Fruit fly (Drosophila melanogaster) whole organism, embryonic: ENCODE measurements around the gene Sam-S.

ENCODE experiments used
- Atf-2 ChIP-seq: fragments of 200-800 bp; sonication (Bioruptor generic); optimal IDR thresholded peaks from 2 replicates; lab custom pipeline; 2016; ENCODE audit warnings: missing biosample characterization, missing genetic modification characterization
- CG10979 ChIP-seq: fragments of 200-800 bp; sonication (Bioruptor generic); optimal IDR thresholded peaks from 2 replicates; lab custom pipeline; 2018; ENCODE audit warnings: missing biosample characterization, mild to moderate bottlenecking, missing genetic modification characterization, moderate library complexity
- CG11723 ChIP-seq: fragments of 200-800 bp; sonication (Bioruptor generic); optimal IDR thresholded peaks from 2 replicates; lab custom pipeline; 2017; ENCODE audit warnings: missing biosample characterization, mild to moderate bottlenecking, missing genetic modification characterization
- CG12744 ChIP-seq: fragments of 200-800 bp; sonication (Bioruptor generic); optimal IDR thresholded peaks from 2 replicates; lab custom pipeline; 2016; ENCODE audit warnings: missing biosample characterization, missing genetic modification characterization
- CG12769 ChIP-seq: fragments of 200-800 bp; sonication (Bioruptor generic); optimal IDR thresholded peaks from 2 replicates; lab custom pipeline; 2019; ENCODE audit warnings: missing biosample characterization, mild to moderate bottlenecking, missing genetic modification characterization, moderate library complexity
- CG13894 ChIP-seq: fragments of 200-800 bp; sonication (Bioruptor generic); optimal IDR thresholded peaks from 3 replicates; lab custom pipeline; 2018; ENCODE audit warnings: missing biosample characterization, mild to moderate bottlenecking, missing genetic modification characterization, moderate library complexity
- CG14441 ChIP-seq: fragments of 200-800 bp; sonication (Bioruptor generic); IDR thresholded peaks from 2 replicates; pipeline ENCODE4 v1.3.6; 2022; ENCODE audit warnings: missing biosample characterization, missing genetic modification characterization
- CG14965 ChIP-seq: fragments of 200-800 bp; sonication (Bioruptor generic); optimal IDR thresholded peaks from 2 replicates; lab custom pipeline; 2016; ENCODE audit warnings: missing biosample characterization, missing genetic modification characterization, borderline replicate concordance
- CG15601 ChIP-seq: fragments of 200-800 bp; sonication (Bioruptor generic); optimal IDR thresholded peaks from 3 replicates; lab custom pipeline; 2019; ENCODE audit warnings: missing biosample characterization, mild to moderate bottlenecking, missing genetic modification characterization, moderate library complexity
- CG15696 ChIP-seq: fragments of 200-800 bp; sonication (Bioruptor generic); optimal IDR thresholded peaks from 2 replicates; lab custom pipeline; 2019; ENCODE audit warnings: missing biosample characterization, mild to moderate bottlenecking, missing genetic modification characterization, moderate library complexity
- CG2712 ChIP-seq: fragments of 200-800 bp; optimal IDR thresholded peaks from 3 replicates; lab custom pipeline; 2019; ENCODE audit warnings: missing biosample characterization, mild to moderate bottlenecking, missing genetic modification characterization, moderate library complexity
- CG30431 ChIP-seq: fragments of 200-800 bp; sonication (Bioruptor generic); optimal IDR thresholded peaks from 2 replicates; lab custom pipeline; 2017; ENCODE audit warnings: missing biosample characterization, missing genetic modification characterization
- CG31441 ChIP-seq: fragments of 200-800 bp; sonication (Bioruptor generic); IDR thresholded peaks from 2 replicates; pipeline ENCODE4 v1.3.6; 2022; ENCODE audit warnings: missing biosample characterization, missing genetic modification characterization
- CG32767 ChIP-seq: fragments of 200-800 bp; sonication (Bioruptor generic); IDR thresholded peaks from 2 replicates; pipeline ENCODE4 v1.3.6; 2022; ENCODE audit warnings: missing biosample characterization, missing genetic modification characterization
- CG43689 ChIP-seq: fragments of 200-800 bp; sonication (Bioruptor generic); IDR thresholded peaks from 2 replicates; pipeline ENCODE4 v1.3.6; 2022; ENCODE audit warnings: missing biosample characterization, missing genetic modification characterization
- CG4820 ChIP-seq: fragments of 200-800 bp; sonication (Bioruptor generic); optimal IDR thresholded peaks from 3 replicates; lab custom pipeline; 2016; ENCODE audit warnings: missing biosample characterization, missing genetic modification characterization
- CG7271 ChIP-seq: fragments of 200-800 bp; sonication (Bioruptor generic); optimal IDR thresholded peaks from 2 replicates; lab custom pipeline; 2018; ENCODE audit warnings: missing biosample characterization, mild to moderate bottlenecking, missing genetic modification characterization, moderate library complexity
- CG7839 ChIP-seq: fragments of 200-800 bp; sonication (Bioruptor generic); optimal IDR thresholded peaks from 3 replicates; lab custom pipeline; 2018; ENCODE audit warnings: missing biosample characterization, mild to moderate bottlenecking, missing genetic modification characterization, moderate library complexity
- CG9817 ChIP-seq: fragments of 200-800 bp; sonication (Bioruptor generic); optimal IDR thresholded peaks from 2 replicates; lab custom pipeline; 2018; ENCODE audit warnings: missing biosample characterization, mild to moderate bottlenecking, missing genetic modification characterization, moderate library complexity
- CHES-1-like ChIP-seq: fragments of 200-800 bp; sonication (Bioruptor generic); optimal IDR thresholded peaks from 2 replicates; lab custom pipeline; 2016; ENCODE audit warnings: missing biosample characterization, missing genetic modification characterization
- CTCF ChIP-seq: fragments of 200-800 bp; sonication (Bioruptor generic); optimal IDR thresholded peaks from 2 replicates; lab custom pipeline; 2017; ENCODE audit warnings: missing biosample characterization, mild to moderate bottlenecking, missing genetic modification characterization, moderate library complexity
- D19A ChIP-seq: fragments of 200-800 bp; optimal IDR thresholded peaks from 3 replicates; lab custom pipeline; 2019; ENCODE audit warnings: missing biosample characterization, mild to moderate bottlenecking, missing genetic modification characterization, moderate library complexity
- Fer1 ChIP-seq: fragments of 200-800 bp; sonication (Bioruptor generic); optimal IDR thresholded peaks from 2 replicates; lab custom pipeline; 2017; ENCODE audit warnings: missing biosample characterization, mild to moderate bottlenecking, missing genetic modification characterization
- HLH4C ChIP-seq: fragments of 200-800 bp; sonication (Bioruptor generic); IDR thresholded peaks from 3 replicates; pipeline ENCODE4 v1.3.6; 2022; ENCODE audit warnings: missing biosample characterization, missing genetic modification characterization; ENCODE audit not compliant: partially characterized antibody
- HmgD ChIP-seq: fragments of 200-800 bp; sonication (Bioruptor generic); optimal IDR thresholded peaks from 3 replicates; lab custom pipeline; 2016; ENCODE audit warnings: missing biosample characterization, missing genetic modification characterization
- Hr78 ChIP-seq, 2 experiments: fragments of 200-800 bp in 1 of 2; fragments of >200 bp in 1 of 2; sonication (Bioruptor generic) in 1 of 2; optimal IDR thresholded peaks; 2 replicates each; lab custom pipeline; 2017 to 2019; ENCODE audit warnings: missing biosample characterization in 2 of 2, missing genetic modification characterization in 2 of 2, mild to moderate bottlenecking in 1 of 2, moderate library complexity in 1 of 2
- Lhr ChIP-seq: fragments of 200-800 bp; sonication (Bioruptor generic); optimal IDR thresholded peaks from 3 replicates; lab custom pipeline; 2017; ENCODE audit warnings: mild to moderate bottlenecking, missing biosample characterization, missing genetic modification reagents, missing genetic modification characterization
- MESR4 ChIP-seq: fragments of 200-800 bp; sonication (Bioruptor generic); optimal IDR thresholded peaks from 2 replicates; lab custom pipeline; 2018; ENCODE audit warnings: missing biosample characterization, mild to moderate bottlenecking, missing genetic modification characterization, moderate library complexity
- Mad ChIP-seq: fragments of 200-800 bp; sonication (Bioruptor generic); optimal IDR thresholded peaks from 2 replicates; lab custom pipeline; 2016; ENCODE audit warnings: missing biosample characterization, missing genetic modification characterization
- PHDP ChIP-seq: fragments of 200-800 bp; sonication (Bioruptor generic); optimal IDR thresholded peaks from 3 replicates; lab custom pipeline; 2018; ENCODE audit warnings: missing biosample characterization, mild to moderate bottlenecking, missing genetic modification characterization, moderate library complexity
- Rfx ChIP-seq: fragments of 200-800 bp; sonication (Bioruptor generic); IDR thresholded peaks from 2 replicates; pipeline ENCODE4 v1.3.6; 2022; ENCODE audit warnings: missing biosample characterization, missing genetic modification characterization
- Sox100B ChIP-seq: fragments of 200-800 bp; sonication (Bioruptor generic); optimal IDR thresholded peaks from 3 replicates; lab custom pipeline; 2018; ENCODE audit warnings: missing biosample characterization, mild to moderate bottlenecking, missing genetic modification characterization
- Sry-β ChIP-seq: fragments of 200-800 bp; sonication (Bioruptor generic); optimal IDR thresholded peaks from 2 replicates; lab custom pipeline; 2018; ENCODE audit warnings: missing biosample characterization, mild to moderate bottlenecking, missing genetic modification characterization, moderate library complexity
- abd-A ChIP-seq: fragments of 200-800 bp; sonication (Bioruptor generic); optimal IDR thresholded peaks from 3 replicates; lab custom pipeline; 2019; ENCODE audit warnings: missing biosample characterization, mild to moderate bottlenecking, missing genetic modification characterization, moderate library complexity
- br ChIP-seq: fragments of >200 bp; optimal IDR thresholded peaks from 2 replicates; lab custom pipeline; 2017
- kni ChIP-seq: fragments of 200-800 bp; sonication (Bioruptor generic); optimal IDR thresholded peaks from 3 replicates; lab custom pipeline; 2017; ENCODE audit warnings: mild to moderate bottlenecking, missing biosample characterization, missing genetic modification reagents, missing genetic modification characterization
- lab ChIP-seq: fragments of 200-800 bp; sonication (Bioruptor generic); optimal IDR thresholded peaks from 3 replicates; lab custom pipeline; 2017; ENCODE audit warnings: missing biosample characterization, missing genetic modification characterization, mild to moderate bottlenecking, moderate library complexity, missing genetic modification reagents
- nau ChIP-seq: fragments of 200-800 bp; sonication (Bioruptor generic); optimal IDR thresholded peaks from 3 replicates; lab custom pipeline; 2017; ENCODE audit warnings: missing biosample characterization, mild to moderate bottlenecking, missing genetic modification characterization, missing genetic modification reagents
- onecut ChIP-seq: fragments of 200-800 bp; sonication (Bioruptor generic); IDR thresholded peaks from 2 replicates; pipeline ENCODE4 v1.3.6; 2022; ENCODE audit warnings: missing biosample characterization, missing genetic modification characterization
- org-1 ChIP-seq: fragments of 200-800 bp; sonication (Bioruptor generic); optimal IDR thresholded peaks from 2 replicates; lab custom pipeline; 2017; ENCODE audit warnings: missing biosample characterization, missing genetic modification characterization
- p53 ChIP-seq: fragments of 200-800 bp; sonication (Bioruptor generic); optimal IDR thresholded peaks from 2 replicates; lab custom pipeline; 2016; ENCODE audit warnings: missing biosample characterization, missing genetic modification characterization
- pho ChIP-seq: fragments of 200-800 bp; sonication (Bioruptor generic); optimal IDR thresholded peaks from 2 replicates; lab custom pipeline; 2016; ENCODE audit warnings: missing biosample characterization, missing genetic modification characterization
- prd ChIP-seq, 3 experiments: fragments of >200 bp in 2 of 3; fragments of 200-800 bp in 1 of 3; sonication (Bioruptor generic) in 1 of 3; optimal IDR thresholded peaks in 2 of 3; IDR thresholded peaks in 1 of 3; 2 replicates in 2 of 3; 3 replicates in 1 of 3; pipeline versions ENCODE4 v1.3.6 to Lab custom; 2017 to 2022; ENCODE audit warnings: missing biosample characterization in 1 of 3, missing genetic modification characterization in 1 of 3
- psq ChIP-seq: fragments of 200-800 bp; sonication (Bioruptor generic); optimal IDR thresholded peaks from 2 replicates; lab custom pipeline; 2017; ENCODE audit warnings: missing biosample characterization, missing genetic modification characterization
- schlank ChIP-seq: fragments of 200-800 bp; sonication (Bioruptor generic); optimal IDR thresholded peaks from 2 replicates; lab custom pipeline; 2018; ENCODE audit warnings: missing biosample characterization, mild to moderate bottlenecking, missing genetic modification characterization
- sqz ChIP-seq: fragments of 200-800 bp; sonication (Bioruptor generic); optimal IDR thresholded peaks from 3 replicates; lab custom pipeline; 2018; ENCODE audit warnings: missing biosample characterization, mild to moderate bottlenecking, missing genetic modification characterization
- tio ChIP-seq: fragments of 200-800 bp; sonication (Bioruptor generic); optimal IDR thresholded peaks from 2 replicates; lab custom pipeline; 2017; ENCODE audit warnings: missing biosample characterization, missing genetic modification characterization, inconsistent platforms

Gene Sam-S

DNA sequence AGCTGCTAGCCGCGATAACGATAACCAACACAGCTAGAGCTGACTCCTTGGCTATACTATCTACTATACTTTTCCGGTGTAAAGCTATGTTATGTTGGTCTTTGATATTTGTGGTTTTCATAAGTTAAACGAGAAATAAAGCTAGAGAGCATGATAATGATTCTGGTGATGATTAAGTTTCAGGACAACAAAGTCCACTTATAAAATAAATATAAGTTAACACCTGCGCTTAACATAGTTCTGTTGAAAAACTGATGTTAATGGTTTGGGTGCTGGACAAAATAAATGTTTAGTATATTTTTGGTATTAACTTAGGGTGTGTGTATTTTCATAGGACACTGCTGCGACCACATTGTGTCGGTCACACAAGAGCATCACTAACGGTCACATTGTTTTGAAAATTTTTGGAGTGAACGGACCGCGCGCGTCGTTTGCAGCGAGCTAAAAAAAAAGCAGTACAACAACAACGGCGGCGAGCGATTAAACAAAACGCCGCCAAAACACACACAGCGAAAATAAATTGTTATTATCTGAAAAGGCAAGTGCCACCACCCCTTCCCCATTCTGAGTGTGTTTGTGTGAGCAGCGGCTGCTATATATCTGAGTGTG, 52.0 kb downstream of the Sam-S start, which contains the start of the genes CG33635 and spen (continued):
- TF ChIP-seq CG12769 (tag; lab: Kevin White, UChicago), result peak; percentile 35
- peak; percentile 94 for TF ChIP-seq Sry-β (GFP tag; lab: Kevin White, UChicago)
- peak; percentile 26 for TF ChIP-seq MESR4 (GFP tag; lab: Kevin White, UChicago)
- TF ChIP-seq CG11723 (GFP tag; lab: Kevin White, UChicago), result peak; percentile 28
- TF ChIP-seq kni (GFP tag; lab: Kevin White, UChicago), result peak; percentile 66
- no peak for TF ChIP-seq CG14965 (GFP tag; lab: Kevin White, UChicago)
- TF ChIP-seq CG12744 (GFP tag; lab: Kevin White, UChicago), result peak; percentile 5
- peak; percentile 26 for TF ChIP-seq CG10979
- no peak for TF ChIP-seq HLH4C
- TF ChIP-seq CG31441 (GFP tag; lab: Robert Waterston, UW), result no peak
- no peak for TF ChIP-seq CG9817 (tag; lab: Kevin White, UChicago)
- peak; percentile 59 for TF ChIP-seq CG15601 (tag; lab: Kevin White, UChicago)
- TF ChIP-seq CG7839 (tag; lab: Kevin White, UChicago), result peak; percentile 4
- no peak for TF ChIP-seq CTCF (GFP tag; lab: Kevin White, UChicago)
- peak; percentile 63 for TF ChIP-seq CG2712 (tag; lab: Kevin White, UChicago)
- no peak for TF ChIP-seq CG4820 (GFP tag; lab: Kevin White, UChicago)
- peak; percentile 61 for TF ChIP-seq onecut (GFP tag; lab: Robert Waterston, UW)
- peak; percentile 23 for TF ChIP-seq PHDP
- peak; percentile 3 for TF ChIP-seq p53 (GFP tag; lab: Kevin White, UChicago)
- TF ChIP-seq pho (GFP tag; lab: Kevin White, UChicago), result peak; percentile 29
- no peak for TF ChIP-seq CG43689
- peak; percentile 4 for TF ChIP-seq D19A
- peak; percentile 95 for TF ChIP-seq sqz (GFP tag; lab: Kevin White, UChicago)
- peak; percentile 65 for TF ChIP-seq lab (GFP tag; lab: Kevin White, UChicago)
- TF ChIP-seq nau (GFP tag; lab: Kevin White, UChicago), result peak; percentile 26
- peak; percentile 68 for TF ChIP-seq Fer1 (GFP tag; lab: Kevin White, UChicago)

dm6 chr2L:160581-161452, 54.1 kb downstream of the Sam-S start:
- TF ChIP-seq tio (GFP tag; lab: Kevin White, UChicago), result no peak
- no peak for TF ChIP-seq Sox100B (GFP tag; lab: Kevin White, UChicago)
- peak; percentile 79 for TF ChIP-seq CG13894 (tag; lab: Kevin White, UChicago)
- no peak for TF ChIP-seq prd (optimal IDR thresholded peaks at IDR 0.05; lab: Kevin White, UChicago)
- no peak for TF ChIP-seq prd (GFP tag; IDR thresholded peaks at IDR 0.05; lab: Robert Waterston, UW)
- peak; percentile 5 for TF ChIP-seq Mad (GFP tag; lab: Kevin White, UChicago)
- TF ChIP-seq CG7271, result no peak
- TF ChIP-seq abd-A, result peak; percentile 99
- no peak for TF ChIP-seq CG15696 (tag; lab: Kevin White, UChicago)
- peak; percentile 55 for TF ChIP-seq org-1 (GFP tag; lab: Kevin White, UChicago)
- no peak for TF ChIP-seq br (lab: Kevin White, UChicago)
- TF ChIP-seq Rfx (GFP tag; lab: Robert Waterston, UW), result no peak
- TF ChIP-seq psq (GFP tag; lab: Kevin White, UChicago), result peak; percentile 55
- TF ChIP-seq CG15601 (tag; lab: Kevin White, UChicago), result peak; percentile 32
- no peak for TF ChIP-seq Lhr
- no peak for TF ChIP-seq Atf-2 (GFP tag; lab: Kevin White, UChicago)
- TF ChIP-seq schlank (tag; lab: Kevin White, UChicago), result no peak
- TF ChIP-seq CG30431 (GFP tag; lab: Kevin White, UChicago), result no peak
- peak; percentile 7 for TF ChIP-seq HmgD (GFP tag; lab: Kevin White, UChicago)
- peak; percentile 45 for TF ChIP-seq CHES-1-like (GFP tag; lab: Kevin White, UChicago)
- TF ChIP-seq HLH4C, result no peak
- no peak for TF ChIP-seq CG32767 (GFP tag; lab: Robert Waterston, UW)
- no peak for TF ChIP-seq Hr78 (GFP tag; optimal IDR thresholded peaks at IDR 0.05; lab: Kevin White, UChicago)
- TF ChIP-seq CG14441, result no peak
